Fruit fly (Drosophila melanogaster) S2 (cell line): Measurements from ENCODE around the gene CG42818.

Experiments used
- CG8478 ChIP-seq: fragments of >200 bp; optimal IDR thresholded peaks from 2 replicates; lab custom pipeline; 2018
- CTCF ChIP-seq, 2 experiments: fragments of >200 bp; optimal IDR thresholded peaks; 2 replicates each; lab custom pipeline; 2018

- no peak for TF ChIP-seq CTCF (optimal IDR thresholded peaks at IDR 0.05; lab: Kevin White, UChicago)
- TF ChIP-seq CG8478 (lab: Kevin White, UChicago) = no peak
Measured at dm6 chr2L:16282856-16283255, 41.1 kb downstream of the CG42818 start.
